Fruit fly (Drosophila melanogaster): ENCODE data around the gene CG31643.

dm6 chr2L:6035155-6035554, 2.8 kb upstream of the CG31643 start:
- no peak for TF ChIP-seq Max (GFP tag; optimal IDR thresholded peaks at IDR 0.05)
- no peak for TF ChIP-seq pnt (GFP tag; optimal IDR thresholded peaks at IDR 0.05)
- no peak for TF ChIP-seq sima (GFP tag; optimal IDR thresholded peaks at IDR 0.05)
- TF ChIP-seq Blimp-1 (GFP tag; optimal IDR thresholded peaks at IDR 0.05), result no peak
- no peak for TF ChIP-seq NK7.1 (GFP tag; optimal IDR thresholded peaks at IDR 0.05)
- no peak for TF ChIP-seq h (optimal IDR thresholded peaks at IDR 0.05)
- TF ChIP-seq CG11085 (GFP tag; IDR thresholded peaks at IDR 0.05), result no peak
- no peak for TF ChIP-seq luna (GFP tag; optimal IDR thresholded peaks at IDR 0.05)
- no peak for TF ChIP-seq chm (GFP tag; IDR thresholded peaks at IDR 0.05)
- no peak for TF ChIP-seq CG17802 (tag; optimal IDR thresholded peaks at IDR 0.05)
- no peak for TF ChIP-seq dysf (GFP tag; IDR thresholded peaks at IDR 0.05)
- no peak for TF ChIP-seq ttk (GFP tag; IDR thresholded peaks at IDR 0.05)
- TF ChIP-seq CG17361 (GFP tag; IDR thresholded peaks at IDR 0.05), result no peak
- TF ChIP-seq CG18599 (GFP tag; optimal IDR thresholded peaks at IDR 0.05), result no peak

All from whole organism, embryonic.